Fruit fly (Drosophila melanogaster): ENCODE results near the gene fbp.

The fbp gene

dm6 chr2L:19758511-19759128 is 5.3 kb downstream of the fbp start, which contains the start of the genes CG10628 and Dus3 (continued):
- TF ChIP-seq Smox (GFP tag; optimal IDR thresholded peaks at IDR 0.05) (peak; percentile 83), OdsH (GFP tag; optimal IDR thresholded peaks at IDR 0.05) (no peak), Sox14 (GFP tag; optimal IDR thresholded peaks at IDR 0.05) (peak; percentile 91), CG6854 (GFP tag; optimal IDR thresholded peaks at IDR 0.05) (peak; percentile 68), Hr38 (GFP tag; optimal IDR thresholded peaks at IDR 0.05) (peak; percentile 65), CG8119 (GFP tag; IDR thresholded peaks at IDR 0.05) (peak; percentile 80), Lpt (GFP tag; optimal IDR thresholded peaks at IDR 0.05) (peak; percentile 78), acj6 (GFP tag; optimal IDR thresholded peaks at IDR 0.05) (peak; percentile 88), eg (GFP tag; IDR thresholded peaks at IDR 0.05) (peak; percentile 93), CG11902 (GFP tag; optimal IDR thresholded peaks at IDR 0.05) (peak; percentile 78), CG11762 (GFP tag; optimal IDR thresholded peaks at IDR 0.05; ENCODE audit: insufficient read depth) (peak; percentile 76), topi (GFP tag; optimal IDR thresholded peaks at IDR 0.05) (peak; percentile 87), CG3919 (GFP tag; optimal IDR thresholded peaks at IDR 0.05) (peak; percentile 87), CG8319 (GFP tag; optimal IDR thresholded peaks at IDR 0.05) (peak; percentile 78), fd85E (GFP tag; optimal IDR thresholded peaks at IDR 0.05) (no peak), CG8632 (GFP tag; optimal IDR thresholded peaks at IDR 0.05) (peak; percentile 70), CG3032 (tag; optimal IDR thresholded peaks at IDR 0.05) (peak; percentile 89), Met (GFP tag; optimal IDR thresholded peaks at IDR 0.05) (peak; percentile 90), Hr4 (GFP tag; optimal IDR thresholded peaks at IDR 0.05) (peak; percentile 92), CG7368 (GFP tag; optimal IDR thresholded peaks at IDR 0.05) (peak; percentile 81)

dm6 chr2L:19756716-19757115 is 7.2 kb downstream of the fbp start, which contains the start of gene CG10631:
CG10631 (minus strand) TSS chr2L:19756904.
- TF ChIP-seq topi (GFP tag; optimal IDR thresholded peaks at IDR 0.05) (no peak), eg (GFP tag; IDR thresholded peaks at IDR 0.05) (peak; percentile 10; the same call in 1 of the 3 replicates)

- no peak for TF ChIP-seq esn (GFP tag; optimal IDR thresholded peaks at IDR 0.05)
- no peak for TF ChIP-seq CG4318 (GFP tag; optimal IDR thresholded peaks at IDR 0.05)
- TF ChIP-seq Eip93F (GFP tag; optimal IDR thresholded peaks at IDR 0.05): no peak
- no peak for TF ChIP-seq CG6276 (GFP tag; optimal IDR thresholded peaks at IDR 0.05)
- no peak for TF ChIP-seq Smox (GFP tag; optimal IDR thresholded peaks at IDR 0.05)
- no peak for TF ChIP-seq CG6808 (GFP tag; optimal IDR thresholded peaks at IDR 0.05)
- no peak for TF ChIP-seq achi (GFP tag; optimal IDR thresholded peaks at IDR 0.05)
- TF ChIP-seq CG3032 (tag; optimal IDR thresholded peaks at IDR 0.05): no peak
- TF ChIP-seq pdm3 (GFP tag; optimal IDR thresholded peaks at IDR 0.05): no peak
- no peak for TF ChIP-seq CG8319 (GFP tag; optimal IDR thresholded peaks at IDR 0.05)
- TF ChIP-seq OdsH (GFP tag; optimal IDR thresholded peaks at IDR 0.05): no peak
- TF ChIP-seq CG32006 (GFP tag; optimal IDR thresholded peaks at IDR 0.05): no peak
- no peak for TF ChIP-seq CG31627 (GFP tag; optimal IDR thresholded peaks at IDR 0.05)
- no peak for TF ChIP-seq CG11294 (GFP tag; IDR thresholded peaks at IDR 0.05)
- TF ChIP-seq net (GFP tag; optimal IDR thresholded peaks at IDR 0.05): no peak
- TF ChIP-seq Gug (GFP tag; IDR thresholded peaks at IDR 0.05): no peak
- no peak for TF ChIP-seq CG6163 (GFP tag; IDR thresholded peaks at IDR 0.05)
- TF ChIP-seq eg (GFP tag; IDR thresholded peaks at IDR 0.05): no peak
- TF ChIP-seq Lpt (GFP tag; optimal IDR thresholded peaks at IDR 0.05): no peak
Measured at dm6 chr2L:19756040-19756439, 7.9 kb downstream of the fbp start.

- no peak for TF ChIP-seq CG10631 (GFP tag; optimal IDR thresholded peaks at IDR 0.05)
- TF ChIP-seq eg (GFP tag; IDR thresholded peaks at IDR 0.05): no peak
- no peak for TF ChIP-seq CG6163 (GFP tag; IDR thresholded peaks at IDR 0.05)
- no peak for TF ChIP-seq CG31627 (GFP tag; optimal IDR thresholded peaks at IDR 0.05)
- TF ChIP-seq cyc (GFP tag; optimal IDR thresholded peaks at IDR 0.05): no peak
- TF ChIP-seq CG15336 (GFP tag; IDR thresholded peaks at IDR 0.05): no peak
- TF ChIP-seq Hr38 (GFP tag; optimal IDR thresholded peaks at IDR 0.05): no peak
- no peak for TF ChIP-seq Eip75B (GFP tag; optimal IDR thresholded peaks at IDR 0.05)
- no peak for TF ChIP-seq CG9139 (GFP tag; optimal IDR thresholded peaks at IDR 0.05)
- TF ChIP-seq acj6 (GFP tag; optimal IDR thresholded peaks at IDR 0.05): no peak
- no peak for TF ChIP-seq OdsH (GFP tag; optimal IDR thresholded peaks at IDR 0.05)
- TF ChIP-seq Gug (GFP tag; IDR thresholded peaks at IDR 0.05): no peak
- TF ChIP-seq CG11762 (GFP tag; optimal IDR thresholded peaks at IDR 0.05; ENCODE audit: insufficient read depth): no peak
- no peak for TF ChIP-seq dsx (GFP tag; optimal IDR thresholded peaks at IDR 0.05; ENCODE audit: poor library complexity, severe bottlenecking)
- no peak for TF ChIP-seq pdm3 (GFP tag; optimal IDR thresholded peaks at IDR 0.05)
- no peak for TF ChIP-seq topi (GFP tag; optimal IDR thresholded peaks at IDR 0.05)
Measured at dm6 chr2L:19755015-19755414, 8.9 kb downstream of the fbp start.
